Worm (Caenorhabditis elegans) whole organism, early embryonic: ENCODE results near the gene tasp-1.

ENCODE experiments used
- B0310.2 ChIP-seq: sonication (generic microtip); optimal IDR thresholded peaks from 2 replicates; lab custom pipeline; 2016; ENCODE audit warnings: mild to moderate bottlenecking, missing genetic modification characterization, missing compliant biosample characterization
- F13C5.2 ChIP-seq: sonication (generic microtip); optimal IDR thresholded peaks from 2 replicates; lab custom pipeline; 2017; ENCODE audit warnings: mild to moderate bottlenecking, missing genetic modification characterization, inconsistent platforms, missing compliant biosample characterization
- aly-1 ChIP-seq: sonication (generic microtip); optimal IDR thresholded peaks from 2 replicates; lab custom pipeline; 2016; ENCODE audit warnings: missing genetic modification characterization, missing compliant biosample characterization
- ama-1 ChIP-seq: fragments of 150-350 bp; optimal IDR thresholded peaks from 2 replicates; lab custom pipeline; 2014
- ceh-13 ChIP-seq: fragments of 200-800 bp; sonication (Bioruptor generic); optimal IDR thresholded peaks from 2 replicates; lab custom pipeline; 2018; ENCODE audit warnings: mild to moderate bottlenecking, missing genetic modification characterization, missing compliant biosample characterization
- ceh-36 ChIP-seq: sonication (generic microtip); optimal IDR thresholded peaks from 2 replicates; lab custom pipeline; 2016; ENCODE audit warnings: missing genetic modification characterization, inconsistent platforms, missing compliant biosample characterization
- ets-7 ChIP-seq: sonication (generic microtip); optimal IDR thresholded peaks from 2 replicates; lab custom pipeline; 2016; ENCODE audit warnings: missing genotype, missing genetic modification characterization, missing compliant biosample characterization
- flt-1 ChIP-seq: fragments of 200-800 bp; sonication (Bioruptor generic); IDR thresholded peaks from 2 replicates; pipeline ENCODE4 v1.3.6; 2022; ENCODE audit warnings: missing genetic modification characterization, missing compliant biosample characterization
- hmbx-1 ChIP-seq: sonication (generic microtip); optimal IDR thresholded peaks from 2 replicates; lab custom pipeline; 2016; ENCODE audit warnings: mild to moderate bottlenecking, missing genetic modification characterization, missing compliant biosample characterization
- hmg-4 ChIP-seq: fragments of 200-800 bp; sonication (Bioruptor generic); optimal IDR thresholded peaks from 2 replicates; lab custom pipeline; 2018; ENCODE audit warnings: mild to moderate bottlenecking, missing genetic modification characterization, missing compliant biosample characterization
- hnd-1 ChIP-seq: sonication (generic microtip); optimal IDR thresholded peaks from 2 replicates; lab custom pipeline; 2016; ENCODE audit warnings: missing genetic modification characterization, missing compliant biosample characterization
- pes-1 ChIP-seq: fragments of 200-800 bp; sonication (Bioruptor generic); IDR thresholded peaks from 2 replicates; pipeline ENCODE4 v1.3.6; 2022; ENCODE audit warnings: missing genetic modification reagents, missing genetic modification characterization, missing compliant biosample characterization
- scrt-1 ChIP-seq: fragments of 200-800 bp; sonication (Bioruptor generic); IDR thresholded peaks from 2 replicates; pipeline ENCODE4 v1.3.6; 2022; ENCODE audit warnings: missing genetic modification characterization, missing compliant biosample characterization
- sea-1 ChIP-seq: fragments of 200-800 bp; sonication (Bioruptor generic); conservative IDR thresholded peaks from 2 replicates; pipeline ENCODE4 v1.3.6; 2022; ENCODE audit warnings: missing genetic modification characterization, missing compliant biosample characterization
- tbx-11 ChIP-seq: fragments of 200-800 bp; sonication (Bioruptor generic); IDR thresholded peaks from 2 replicates; pipeline ENCODE4 v1.3.6; 2022; ENCODE audit warnings: missing genetic modification characterization, missing compliant biosample characterization
- tbx-37 ChIP-seq: fragments of 200-800 bp; sonication (Bioruptor generic); conservative IDR thresholded peaks from 2 replicates; pipeline ENCODE4 v1.3.6; 2022; ENCODE audit warnings: missing genetic modification reagents, missing genetic modification characterization, missing compliant biosample characterization
- tra-4 ChIP-seq: sonication (generic microtip); optimal IDR thresholded peaks from 2 replicates; lab custom pipeline; 2017; ENCODE audit warnings: missing genetic modification characterization, missing compliant biosample characterization

tasp-1 gene

ce11 chrIII:10759050-10760023 lies at the start of gene tasp-1:
TSS of gene tasp-1 (plus strand) at chrIII:10759307.
- TF ChIP-seq tbx-11 (GFP tag; lab: Robert Waterston, UW) (peak; percentile 91), flt-1 (peak; percentile 93), ets-7 (tag; lab: Kevin White, UChicago) (peak; percentile 85), pes-1 (GFP tag; lab: Robert Waterston, UW) (peak; percentile 92), sea-1 (GFP tag; lab: Robert Waterston, UW) (peak; percentile 96), B0310.2 (tag; lab: Kevin White, UChicago) (peak; percentile 67), scrt-1 (GFP tag; lab: Robert Waterston, UW) (peak; percentile 85), aly-1 (tag; lab: Kevin White, UChicago) (peak; percentile 78), F13C5.2 (tag; lab: Kevin White, UChicago) (peak; percentile 99), tbx-37 (GFP tag; lab: Robert Waterston, UW) (peak; percentile 89), hmg-4 (GFP tag; lab: Kevin White, UChicago) (peak; percentile 98), ceh-13 (GFP tag; lab: Kevin White, UChicago) (peak; percentile 66), ceh-36 (tag; lab: Kevin White, UChicago) (peak; percentile 81), hnd-1 (tag; lab: Kevin White, UChicago) (peak; percentile 74), ama-1 (no peak), hmbx-1 (tag; lab: Kevin White, UChicago) (peak; percentile 75), tra-4 (tag; lab: Kevin White, UChicago) (peak; percentile 70)

- TF ChIP-seq hmbx-1 (tag; lab: Kevin White, UChicago) = no peak
- no peak for TF ChIP-seq tra-4 (tag; lab: Kevin White, UChicago)
- no peak for TF ChIP-seq aly-1 (tag; lab: Kevin White, UChicago)
- no peak for TF ChIP-seq ceh-13 (GFP tag; lab: Kevin White, UChicago)
- no peak for TF ChIP-seq hnd-1 (tag; lab: Kevin White, UChicago)
- no peak for TF ChIP-seq ama-1
- no peak for TF ChIP-seq ceh-36 (tag; lab: Kevin White, UChicago)
- TF ChIP-seq tbx-37 (GFP tag; lab: Robert Waterston, UW) = no peak
- TF ChIP-seq scrt-1 (GFP tag; lab: Robert Waterston, UW) = no peak
- no peak for TF ChIP-seq F13C5.2 (tag; lab: Kevin White, UChicago)
- TF ChIP-seq ets-7 (tag; lab: Kevin White, UChicago) = no peak
- TF ChIP-seq B0310.2 (tag; lab: Kevin White, UChicago) = no peak
- no peak for TF ChIP-seq hmg-4 (GFP tag; lab: Kevin White, UChicago)
- no peak for TF ChIP-seq flt-1
Measured at ce11 chrIII:10709676-10710075, 49.4 kb upstream of the tasp-1 start.

ce11 chrIII:10711192-10711673 lies 47.9 kb upstream of the tasp-1 start, which contains the start of gene W09D10.5:
TSS of gene W09D10.5 (minus strand) at chrIII:10711536.
- TF ChIP-seq ceh-36 (tag; lab: Kevin White, UChicago) = no peak
- TF ChIP-seq hmbx-1 (tag; lab: Kevin White, UChicago) = no peak
- TF ChIP-seq B0310.2 (tag; lab: Kevin White, UChicago) = no peak
- TF ChIP-seq hmg-4 (GFP tag; lab: Kevin White, UChicago) = no peak
- peak; percentile 85 for TF ChIP-seq ama-1
- no peak for TF ChIP-seq scrt-1 (GFP tag; lab: Robert Waterston, UW)
- TF ChIP-seq ceh-13 (GFP tag; lab: Kevin White, UChicago) = no peak
- no peak for TF ChIP-seq F13C5.2 (tag; lab: Kevin White, UChicago)

- TF ChIP-seq hmg-4 (GFP tag; lab: Kevin White, UChicago) = no peak
- no peak for TF ChIP-seq scrt-1 (GFP tag; lab: Robert Waterston, UW)
- no peak for TF ChIP-seq sea-1 (GFP tag; lab: Robert Waterston, UW)
- TF ChIP-seq F13C5.2 (tag; lab: Kevin White, UChicago) = no peak
Measured at ce11 chrIII:10714541-10714940, 44.6 kb upstream of the tasp-1 start.

- TF ChIP-seq aly-1 (tag; lab: Kevin White, UChicago) (no peak), ceh-13 (GFP tag; lab: Kevin White, UChicago) (no peak), tra-4 (tag; lab: Kevin White, UChicago) (no peak), pes-1 (GFP tag; lab: Robert Waterston, UW) (no peak), scrt-1 (GFP tag; lab: Robert Waterston, UW) (no peak), ets-7 (tag; lab: Kevin White, UChicago) (no peak), tbx-37 (GFP tag; lab: Robert Waterston, UW) (no peak), tbx-11 (GFP tag; lab: Robert Waterston, UW) (no peak), ama-1 (no peak), B0310.2 (tag; lab: Kevin White, UChicago) (no peak), hmbx-1 (tag; lab: Kevin White, UChicago) (no peak), ceh-36 (tag; lab: Kevin White, UChicago) (no peak), hmg-4 (GFP tag; lab: Kevin White, UChicago) (no peak), flt-1 (no peak), hnd-1 (tag; lab: Kevin White, UChicago) (no peak), F13C5.2 (tag; lab: Kevin White, UChicago) (no peak), sea-1 (GFP tag; lab: Robert Waterston, UW) (no peak)
Measured at ce11 chrIII:10716091-10716490, 43.0 kb upstream of the tasp-1 start, which contains the start of gene W09D10.4. TSS of gene W09D10.4 (minus strand) at chrIII:10716191.

- no peak for TF ChIP-seq flt-1
- no peak for TF ChIP-seq aly-1 (tag; lab: Kevin White, UChicago)
- no peak for TF ChIP-seq F13C5.2 (tag; lab: Kevin White, UChicago)
- TF ChIP-seq ama-1 = no peak
- no peak for TF ChIP-seq hmbx-1 (tag; lab: Kevin White, UChicago)
- TF ChIP-seq B0310.2 (tag; lab: Kevin White, UChicago) = no peak
- TF ChIP-seq tbx-11 (GFP tag; lab: Robert Waterston, UW) = no peak
- TF ChIP-seq ets-7 (tag; lab: Kevin White, UChicago) = no peak
- no peak for TF ChIP-seq sea-1 (GFP tag; lab: Robert Waterston, UW)
- TF ChIP-seq tbx-37 (GFP tag; lab: Robert Waterston, UW) = no peak
- no peak for TF ChIP-seq scrt-1 (GFP tag; lab: Robert Waterston, UW)
- TF ChIP-seq hmg-4 (GFP tag; lab: Kevin White, UChicago) = no peak
Measured at ce11 chrIII:10717479-10717878, 41.6 kb upstream of the tasp-1 start.
